Worm (Caenorhabditis elegans) whole organism, L1 larva: Measurements from ENCODE around the gene pno-1.

ENCODE experiments used
- C34B4.2 ChIP-seq: sonication (generic microtip); optimal IDR thresholded peaks from 2 replicates; lab custom pipeline; 2017; ENCODE audit warnings: mild to moderate bottlenecking, missing genetic modification characterization, missing compliant biosample characterization
- aha-1 ChIP-seq: fragments of 150-350 bp; optimal IDR thresholded peaks from 2 replicates; lab custom pipeline; 2014; ENCODE audit warnings: missing biosample characterization, missing genetic modification characterization
- blmp-1 ChIP-seq: fragments of 150-350 bp; optimal IDR thresholded peaks from 2 replicates; lab custom pipeline; 2014; ENCODE audit warnings: missing biosample characterization, missing genetic modification characterization
- ces-1 ChIP-seq: fragments of 150-350 bp; optimal IDR thresholded peaks from 2 replicates; lab custom pipeline; 2014; ENCODE audit warnings: missing biosample characterization, missing genetic modification reagents, missing genetic modification characterization
- efl-1 ChIP-seq, 4 experiments: fragments of 150-350 bp; optimal IDR thresholded peaks in 3 of 4; peaks in 1 of 4; 1 replicate in 1 of 4; 2 replicates in 3 of 4; lab custom pipeline; 2014; ENCODE audit warnings: missing biosample characterization in 2 of 4, missing genetic modification characterization in 2 of 4, missing genetic modification reagents in 2 of 4
- fkh-8 ChIP-seq: sonication (generic microtip); optimal IDR thresholded peaks from 2 replicates; lab custom pipeline; 2016; ENCODE audit warnings: mild to moderate bottlenecking, missing genetic modification characterization, missing compliant biosample characterization
- nhr-12 ChIP-seq: sonication (generic microtip); optimal IDR thresholded peaks from 2 replicates; lab custom pipeline; 2017; ENCODE audit warnings: missing biosample characterization, missing genetic modification characterization
- nhr-20 ChIP-seq: sonication (generic microtip); optimal IDR thresholded peaks from 2 replicates; lab custom pipeline; 2016; ENCODE audit warnings: mild to moderate bottlenecking, missing genetic modification characterization, missing compliant biosample characterization
- nhr-237 ChIP-seq: fragments of 150-350 bp; optimal IDR thresholded peaks from 2 replicates; lab custom pipeline; 2014; ENCODE audit warnings: missing biosample characterization, missing genetic modification characterization
- pqm-1 ChIP-seq: sonication (generic microtip); optimal IDR thresholded peaks from 3 replicates; lab custom pipeline; 2017; ENCODE audit warnings: missing biosample characterization, missing genetic modification characterization
- rnt-1 ChIP-seq: sonication (generic microtip); optimal IDR thresholded peaks from 2 replicates; lab custom pipeline; 2016; ENCODE audit warnings: mild to moderate bottlenecking, missing genetic modification characterization, moderate library complexity, missing compliant biosample characterization
- snpc-4 ChIP-seq: fragments of 150-350 bp; optimal IDR thresholded peaks from 2 replicates; lab custom pipeline; 2014; ENCODE audit warnings: missing biosample characterization, missing genetic modification characterization
- ztf-11 ChIP-seq, 2 experiments: sonication (generic microtip); optimal IDR thresholded peaks; 2 replicates each; lab custom pipeline; 2016 to 2017; ENCODE audit warnings: missing genetic modification characterization in 2 of 2, missing biosample characterization in 1 of 2, missing compliant biosample characterization in 1 of 2

- TF ChIP-seq efl-1 (optimal IDR thresholded peaks at IDR 0.05; lab: Kevin White, UChicago) (no peak), efl-1 (GFP tag; optimal IDR thresholded peaks at IDR 0.05 in 1 of 2; lab: Kevin White, UChicago) (no peak), rnt-1 (tag; lab: Kevin White, UChicago) (no peak), ces-1 (GFP tag; lab: Kevin White, UChicago) (no peak), fkh-8 (tag; lab: Kevin White, UChicago) (no peak), snpc-4 (tag; lab: Kevin White, UChicago) (no peak), aha-1 (tag; lab: Kevin White, UChicago) (no peak), C34B4.2 (tag; lab: Kevin White, UChicago) (no peak), nhr-12 (no peak), nhr-20 (tag; lab: Kevin White, UChicago) (no peak), nhr-237 (tag; lab: Kevin White, UChicago) (no peak), blmp-1 (tag; lab: Kevin White, UChicago) (no peak), pqm-1 (tag; lab: Kevin White, UChicago) (no peak), ztf-11 (tag; optimal IDR thresholded peaks at IDR 0.05; lab: Kevin White, UChicago) (no peak)
Observed at ce11 chrII:9775790-9776189, 33.1 kb upstream of the pno-1 start, which contains the start of gene T10B9.9.
